Fruit fly (Drosophila melanogaster): ENCODE data around the gene CG34250.
A peak's percentile ranks its signal among the peaks of the same experiment; 100 is the strongest.

The CG34250 gene

DNA sequence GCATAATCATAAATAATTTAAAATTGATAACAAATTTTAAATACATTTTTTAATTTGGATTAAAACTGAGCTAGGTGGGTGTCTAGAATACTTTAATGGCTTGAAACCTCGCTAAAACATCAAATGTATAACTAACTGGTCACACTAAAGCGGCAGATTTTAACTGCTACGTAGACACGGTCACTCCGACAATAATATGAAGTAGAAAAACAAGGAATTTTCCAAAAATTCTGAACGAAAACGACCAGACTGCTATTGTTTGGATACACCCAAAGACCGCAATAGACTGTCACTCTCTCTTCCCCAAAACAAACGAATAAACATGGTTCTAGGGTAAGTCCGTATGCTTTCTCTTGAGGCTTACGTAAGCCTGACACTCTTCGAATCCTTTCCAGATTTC lies 10.2 kb upstream of the CG34250 start, which contains the start of gene QIL1 (continued):
- TF ChIP-seq HHEX (GFP tag; optimal IDR thresholded peaks at IDR 0.05) (no peak), Ada2b (GFP tag; IDR thresholded peaks at IDR 0.05) (no peak), CG33557 (GFP tag; optimal IDR thresholded peaks at IDR 0.05) (no peak), CG4282 (GFP tag; optimal IDR thresholded peaks at IDR 0.05) (no peak), Poxn (GFP tag; IDR thresholded peaks at IDR 0.05) (no peak), CG4854 (GFP tag; optimal IDR thresholded peaks at IDR 0.05) (no peak), CG31224 (GFP tag; IDR thresholded peaks at IDR 0.05) (no peak), hth (optimal IDR thresholded peaks at IDR 0.05) (no peak), bbx (GFP tag; IDR thresholded peaks at IDR 0.05; ENCODE audit: partially characterized antibody) (no peak; the same call in 1 of the 2 replicates), CG31388 (GFP tag; optimal IDR thresholded peaks at IDR 0.05) (no peak), repo (GFP tag; optimal IDR thresholded peaks at IDR 0.05) (no peak), CG17568 (GFP tag; optimal IDR thresholded peaks at IDR 0.05) (no peak), CG18599 (GFP tag; optimal IDR thresholded peaks at IDR 0.05) (no peak), Awh (GFP tag; IDR thresholded peaks at IDR 0.05) (no peak), croc (GFP tag; conservative IDR thresholded peaks at IDR 0.05) (no peak), Antp (GFP tag; optimal IDR thresholded peaks at IDR 0.05) (no peak), Hr51 (GFP tag; optimal IDR thresholded peaks at IDR 0.05) (no peak), Dbx (GFP tag; IDR thresholded peaks at IDR 0.05) (no peak), schlank (tag; optimal IDR thresholded peaks at IDR 0.05) (no peak), vfl (GFP tag; optimal IDR thresholded peaks at IDR 0.05) (no peak), CG11093 (GFP tag; IDR thresholded peaks at IDR 0.05) (no peak), CG1024 (GFP tag; IDR thresholded peaks at IDR 0.05) (no peak), pfk (GFP tag; optimal IDR thresholded peaks at IDR 0.05) (no peak), en (GFP tag; optimal IDR thresholded peaks at IDR 0.05) (no peak), Sox100B (GFP tag; optimal IDR thresholded peaks at IDR 0.05) (no peak), sd (tag; optimal IDR thresholded peaks at IDR 0.05) (peak; percentile 52), eve (GFP tag; optimal IDR thresholded peaks at IDR 0.05) (no peak), Kr (GFP tag; optimal IDR thresholded peaks at IDR 0.05) (no peak), Gsc (GFP tag; IDR thresholded peaks at IDR 0.05) (no peak), CG9609 (GFP tag; optimal IDR thresholded peaks at IDR 0.05) (no peak), sima (GFP tag; optimal IDR thresholded peaks at IDR 0.05) (no peak), gfzf (GFP tag; optimal IDR thresholded peaks at IDR 0.05) (peak; percentile 94), hb (GFP tag; IDR thresholded peaks at IDR 0.05; ENCODE audit: partially characterized antibody) (no peak), ase (GFP tag; IDR thresholded peaks at IDR 0.05) (no peak), CG10274 (GFP tag; optimal IDR thresholded peaks at IDR 0.05) (no peak), Atf3 (GFP tag; optimal IDR thresholded peaks at IDR 0.05) (no peak), H15 (GFP tag; IDR thresholded peaks at IDR 0.05) (no peak), wor (GFP tag; IDR thresholded peaks at IDR 0.05) (no peak), gsb (GFP tag; IDR thresholded peaks at IDR 0.05) (no peak), ash1 (GFP tag; optimal IDR thresholded peaks at IDR 0.05) (no peak), Max (GFP tag; optimal IDR thresholded peaks at IDR 0.05) (no peak), ranshi (GFP tag; IDR thresholded peaks at IDR 0.05) (no peak), kni (GFP tag; optimal IDR thresholded peaks at IDR 0.05) (no peak), fru (optimal IDR thresholded peaks at IDR 0.05) (no peak), row (GFP tag; IDR thresholded peaks at IDR 0.05) (0 out of 3 replicates have a peak, but pooled peaks have one; percentile 10), CG9727 (GFP tag; optimal IDR thresholded peaks at IDR 0.05) (no peak), ara (GFP tag; IDR thresholded peaks at IDR 0.05) (no peak), CG18764 (GFP tag; optimal IDR thresholded peaks at IDR 0.05) (no peak), Deaf1 (tag; optimal IDR thresholded peaks at IDR 0.05) (no peak), CG15479 (GFP tag; optimal IDR thresholded peaks at IDR 0.05) (no peak), CG34376 (GFP tag; optimal IDR thresholded peaks at IDR 0.05) (no peak), CG14710 (tag; optimal IDR thresholded peaks at IDR 0.05) (peak; percentile 69), CG15073 (GFP tag; optimal IDR thresholded peaks at IDR 0.05) (no peak)
